Worm (Caenorhabditis elegans): ENCODE measurements around the gene ceh-7.

ceh-7 gene

ce11 chrII:8744555-8745448, 41.2 kb upstream of the ceh-7 start:
- TF ChIP-seq ceh-9 (tag; optimal IDR thresholded peaks at IDR 0.05) (no peak), ref-2 (tag; optimal IDR thresholded peaks at IDR 0.05) (no peak), pros-1 (tag; optimal IDR thresholded peaks at IDR 0.05) (no peak), ama-1 (optimal IDR thresholded peaks at IDR 0.05) (no peak), mec-3 (tag; optimal IDR thresholded peaks at IDR 0.05; ENCODE audit: borderline replicate concordance) (no peak), elt-2 (tag; optimal IDR thresholded peaks at IDR 0.05) (no peak), ceh-48 (tag; optimal IDR thresholded peaks at IDR 0.05) (no peak), ceh-30 (tag; optimal IDR thresholded peaks at IDR 0.05) (no peak), npax-4 (tag; optimal IDR thresholded peaks at IDR 0.05) (no peak), fax-1 (tag; optimal IDR thresholded peaks at IDR 0.05) (no peak), sox-2 (GFP tag; IDR thresholded peaks at IDR 0.05) (no peak), gmeb-2 (tag; optimal IDR thresholded peaks at IDR 0.05) (no peak), pha-4 (tag; optimal IDR thresholded peaks at IDR 0.05) (no peak), madf-2 (tag; optimal IDR thresholded peaks at IDR 0.05) (no peak), ceh-34 (tag; optimal IDR thresholded peaks at IDR 0.05) (no peak), ahr-1 (tag; optimal IDR thresholded peaks at IDR 0.05) (no peak), pha-2 (tag; optimal IDR thresholded peaks at IDR 0.05) (no peak), lin-11 (tag; optimal IDR thresholded peaks at IDR 0.05) (no peak)

- TF ChIP-seq sox-2 (GFP tag; IDR thresholded peaks at IDR 0.05) (no peak), ztf-16 (tag; optimal IDR thresholded peaks at IDR 0.05) (no peak), tbx-7 (tag; optimal IDR thresholded peaks at IDR 0.05) (no peak), C08G9.2 (tag; optimal IDR thresholded peaks at IDR 0.05) (peak; percentile 41), rnt-1 (tag; optimal IDR thresholded peaks at IDR 0.05) (peak; percentile 4), nfya-1 (tag; optimal IDR thresholded peaks at IDR 0.05) (peak; percentile 32), nhr-232 (tag; optimal IDR thresholded peaks at IDR 0.05) (no peak), fax-1 (tag; optimal IDR thresholded peaks at IDR 0.05) (no peak), ceh-18 (tag; optimal IDR thresholded peaks at IDR 0.05) (peak; percentile 68), pqm-1 (tag; optimal IDR thresholded peaks at IDR 0.05) (no peak), pha-2 (tag; optimal IDR thresholded peaks at IDR 0.05) (no peak), ceh-30 (tag; optimal IDR thresholded peaks at IDR 0.05) (no peak), ceh-45 (GFP tag; IDR thresholded peaks at IDR 0.05) (no peak), ceh-6 (GFP tag; optimal IDR thresholded peaks at IDR 0.05) (no peak), pros-1 (tag; optimal IDR thresholded peaks at IDR 0.05) (no peak)
These were observed 39.9 kb upstream of the ceh-7 start, which contains the start of gene mak-1 for ce11 chrII:8743379-8744173. TSS of gene mak-1 (plus strand) at chrII:8744071.

- TF ChIP-seq nfya-1 (tag; optimal IDR thresholded peaks at IDR 0.05), result no peak
- TF ChIP-seq hlh-30 (tag; optimal IDR thresholded peaks at IDR 0.05; ENCODE audit: insufficient read depth), result peak; percentile 25
- no peak for TF ChIP-seq ceh-30 (tag; optimal IDR thresholded peaks at IDR 0.05)
- no peak for TF ChIP-seq tbx-2 (tag; optimal IDR thresholded peaks at IDR 0.05)
- TF ChIP-seq ceh-19 (GFP tag; optimal IDR thresholded peaks at IDR 0.05), result no peak
- peak; percentile 40 for TF ChIP-seq unc-42 (tag; optimal IDR thresholded peaks at IDR 0.05)
- TF ChIP-seq eyg-1 (tag; optimal IDR thresholded peaks at IDR 0.05), result no peak
- TF ChIP-seq C08G9.2 (tag; optimal IDR thresholded peaks at IDR 0.05), result no peak
- TF ChIP-seq K09A11.1 (tag; optimal IDR thresholded peaks at IDR 0.05; ENCODE audit: insufficient read depth), result no peak
- TF ChIP-seq ceh-31 (tag; optimal IDR thresholded peaks at IDR 0.05), result no peak
- no peak for TF ChIP-seq hlh-8 (tag; optimal IDR thresholded peaks at IDR 0.05)
- no peak for TF ChIP-seq dmd-4 (tag; optimal IDR thresholded peaks at IDR 0.05; ENCODE audit: borderline replicate concordance)
- peak; percentile 2 for TF ChIP-seq ceh-48 (tag; optimal IDR thresholded peaks at IDR 0.05)
- TF ChIP-seq ceh-22 (tag; optimal IDR thresholded peaks at IDR 0.05), result no peak
- TF ChIP-seq C38D4.7 (GFP tag; optimal IDR thresholded peaks at IDR 0.05), result no peak
- no peak for TF ChIP-seq F13H6.1 (tag; optimal IDR thresholded peaks at IDR 0.05)
These were observed 39.3 kb upstream of the ceh-7 start for ce11 chrII:8742972-8743371.

Measured in whole organism, late embryonic.